Worm (Caenorhabditis elegans) whole organism, L4 larva: ENCODE data around the gene F11A10.6.
A peak's percentile ranks its signal among the peaks of the same experiment; 100 is the strongest.

ENCODE experiments used
- D1046.2 ChIP-seq: fragments of 200-800 bp; sonication (Bioruptor generic); IDR thresholded peaks from 2 replicates; pipeline ENCODE4 v1.3.6; 2022; ENCODE audit warnings: missing genetic modification characterization, missing compliant biosample characterization
- F10B5.3 ChIP-seq: sonication (generic microtip); optimal IDR thresholded peaks from 2 replicates; lab custom pipeline; 2016; ENCODE audit warnings: mild to moderate bottlenecking, missing genetic modification characterization, missing compliant biosample characterization
- F26F4.8 ChIP-seq: fragments of 200-800 bp; sonication (Bioruptor generic); conservative IDR thresholded peaks from 2 replicates; pipeline ENCODE4 v1.3.6; 2022; ENCODE audit warnings: missing genetic modification characterization, missing compliant biosample characterization
- F49E8.2 ChIP-seq: sonication (generic microtip); optimal IDR thresholded peaks from 2 replicates; lab custom pipeline; 2016; ENCODE audit warnings: missing compliant biosample characterization, mild to moderate bottlenecking, missing genetic modification characterization, borderline replicate concordance
- T20F7.1 ChIP-seq: fragments of 200-800 bp; sonication (Bioruptor generic); optimal IDR thresholded peaks from 2 replicates; lab custom pipeline; 2018; ENCODE audit warnings: mild to moderate bottlenecking, missing genetic modification characterization, missing compliant biosample characterization
- Y48G9A.11 ChIP-seq: fragments of 200-800 bp; sonication (Bioruptor generic); IDR thresholded peaks from 2 replicates; pipeline ENCODE4 v1.3.6; 2022; ENCODE audit warnings: missing genetic modification reagents, missing genetic modification characterization, missing compliant biosample characterization
- ZK546.5 ChIP-seq, 2 experiments: sonication (generic microtip); optimal IDR thresholded peaks; 2 replicates each; lab custom pipeline; 2017; ENCODE audit warnings: missing biosample characterization in 2 of 2, missing genetic modification characterization in 2 of 2
- aha-1 ChIP-seq: fragments of 150-350 bp; peaks from one replicate; lab custom pipeline; 2014; ENCODE audit warnings: missing biosample characterization, missing genetic modification characterization
- ama-1 ChIP-seq: fragments of 150-350 bp; optimal IDR thresholded peaks from 2 replicates; lab custom pipeline; 2014; ENCODE audit warnings: inconsistent platforms, mixed read lengths
- attf-4 ChIP-seq: sonication (generic microtip); optimal IDR thresholded peaks from 3 replicates; lab custom pipeline; 2017; ENCODE audit warnings: missing biosample characterization, missing genetic modification characterization
- ceh-62 ChIP-seq: sonication (generic microtip); optimal IDR thresholded peaks from 2 replicates; lab custom pipeline; 2017; ENCODE audit warnings: missing biosample characterization, missing genetic modification characterization
- ces-1 ChIP-seq: fragments of 150-350 bp; sonication (generic microtip); optimal IDR thresholded peaks from 4 replicates; lab custom pipeline; 2014; ENCODE audit warnings: missing biosample characterization, missing genetic modification reagents, missing genetic modification characterization
- cey-2 ChIP-seq: sonication (generic microtip); optimal IDR thresholded peaks from 3 replicates; lab custom pipeline; 2017; ENCODE audit warnings: missing genetic modification characterization, mild to moderate bottlenecking, missing compliant biosample characterization, antibody characterized with exemption, borderline replicate concordance; ENCODE audit not compliant: insufficient read depth
- daf-12 ChIP-seq: fragments of 150-350 bp; optimal IDR thresholded peaks from 2 replicates; lab custom pipeline; 2014; ENCODE audit warnings: missing biosample characterization, missing genetic modification reagents, missing genetic modification characterization
- daf-19 ChIP-seq: fragments of 200-800 bp; sonication (Bioruptor generic); conservative IDR thresholded peaks from 2 replicates; pipeline ENCODE4 v1.3.6; 2022; ENCODE audit warnings: missing genetic modification characterization, missing compliant biosample characterization
- dmd-6 ChIP-seq: fragments of 200-800 bp; sonication (Bioruptor generic); IDR thresholded peaks from 2 replicates; pipeline ENCODE4 v1.3.6; 2022; ENCODE audit warnings: missing genetic modification reagents, missing genetic modification characterization, missing compliant biosample characterization
- dmd-8 ChIP-seq: fragments of 200-800 bp; sonication (Bioruptor generic); IDR thresholded peaks from 2 replicates; pipeline ENCODE4 v1.3.6; 2022; ENCODE audit warnings: missing genetic modification characterization, missing compliant biosample characterization
- duxl-1 ChIP-seq: sonication (generic microtip); optimal IDR thresholded peaks from 2 replicates; lab custom pipeline; 2016; ENCODE audit warnings: mild to moderate bottlenecking, missing genetic modification characterization, moderate library complexity, missing compliant biosample characterization; ENCODE audit not compliant: poor library complexity
- egl-43 ChIP-seq: fragments of 200-800 bp; sonication (Bioruptor generic); IDR thresholded peaks from 2 replicates; pipeline ENCODE4 v1.3.6; 2022; ENCODE audit warnings: missing genetic modification reagents, missing genetic modification characterization, missing compliant biosample characterization
- gei-8 ChIP-seq: fragments of 200-800 bp; sonication (Bioruptor generic); optimal IDR thresholded peaks from 2 replicates; lab custom pipeline; 2018; ENCODE audit warnings: mild to moderate bottlenecking, missing genetic modification characterization, missing compliant biosample characterization
- lim-7 ChIP-seq: fragments of 200-800 bp; sonication (Bioruptor generic); IDR thresholded peaks from 2 replicates; pipeline ENCODE4 v1.3.6; 2022; ENCODE audit warnings: missing genetic modification characterization, missing compliant biosample characterization
- lin-1 ChIP-seq: fragments of 200-800 bp; sonication (Bioruptor generic); IDR thresholded peaks from 2 replicates; pipeline ENCODE4 v1.3.6; 2022; ENCODE audit warnings: missing genetic modification reagents, missing genetic modification characterization, missing compliant biosample characterization
- lin-13 ChIP-seq: fragments of 150-350 bp; optimal IDR thresholded peaks from 2 replicates; lab custom pipeline; 2014; ENCODE audit warnings: missing biosample characterization, missing genetic modification reagents, missing genetic modification characterization
- lin-29 ChIP-seq: fragments of 200-800 bp; sonication (Bioruptor generic); IDR thresholded peaks from 2 replicates; pipeline ENCODE4 v1.3.6; 2022; ENCODE audit warnings: missing genetic modification reagents, missing genetic modification characterization, missing compliant biosample characterization
- lin-39 ChIP-seq: fragments of 150-350 bp; optimal IDR thresholded peaks from 2 replicates; lab custom pipeline; 2014; ENCODE audit warnings: missing biosample characterization, missing genetic modification reagents, missing genetic modification characterization
- lir-3 ChIP-seq: sonication (generic microtip); optimal IDR thresholded peaks from 2 replicates; lab custom pipeline; 2016; ENCODE audit warnings: mild to moderate bottlenecking, missing genetic modification characterization, missing compliant biosample characterization
- madf-5 ChIP-seq, 2 experiments: fragments of 200-800 bp; sonication (Bioruptor generic); IDR thresholded peaks; 2 replicates each; pipeline ENCODE4 v1.3.6; 2022; ENCODE audit warnings: missing compliant biosample characterization in 2 of 2, missing genetic modification characterization in 2 of 2
- madf-9 ChIP-seq: fragments of 200-800 bp; sonication (Bioruptor generic); conservative IDR thresholded peaks from 2 replicates; pipeline ENCODE4 v1.3.6; 2022; ENCODE audit warnings: missing genetic modification reagents, missing genetic modification characterization, missing compliant biosample characterization
- mep-1 ChIP-seq: fragments of 150-350 bp; sonication (generic microtip); optimal IDR thresholded peaks from 3 replicates; lab custom pipeline; 2014; ENCODE audit warnings: missing biosample characterization, missing genetic modification characterization
- mxl-2 ChIP-seq: fragments of 200-800 bp; sonication (Bioruptor generic); conservative IDR thresholded peaks from 2 replicates; pipeline ENCODE4 v1.3.6; 2022; ENCODE audit warnings: missing genetic modification reagents, missing genetic modification characterization, missing compliant biosample characterization
- nhr-10 ChIP-seq: fragments of 150-350 bp; optimal IDR thresholded peaks from 2 replicates; lab custom pipeline; 2014; ENCODE audit warnings: missing biosample characterization, missing genetic modification characterization
- nhr-111 ChIP-seq: fragments of 200-800 bp; sonication (Bioruptor generic); optimal IDR thresholded peaks from 2 replicates; lab custom pipeline; 2018; ENCODE audit warnings: mild to moderate bottlenecking, missing genetic modification characterization, missing compliant biosample characterization
- nhr-28 ChIP-seq: fragments of 150-350 bp; optimal IDR thresholded peaks from 2 replicates; lab custom pipeline; 2014; ENCODE audit warnings: missing biosample characterization, missing genetic modification characterization
- nhr-41 ChIP-seq: fragments of 200-800 bp; sonication (Bioruptor generic); IDR thresholded peaks from 2 replicates; pipeline ENCODE4 v1.3.6; 2022; ENCODE audit warnings: missing genetic modification reagents, missing genetic modification characterization, missing compliant biosample characterization
- nhr-42 ChIP-seq: fragments of 200-800 bp; sonication (Bioruptor generic); IDR thresholded peaks from 2 replicates; pipeline ENCODE4 v1.3.6; 2022; ENCODE audit warnings: missing genetic modification characterization, missing compliant biosample characterization
- nhr-48 ChIP-seq: sonication (generic microtip); optimal IDR thresholded peaks from 2 replicates; lab custom pipeline; 2016; ENCODE audit warnings: mild to moderate bottlenecking, missing genetic modification characterization, missing compliant biosample characterization
- nhr-76 ChIP-seq: fragments of 150-350 bp; optimal IDR thresholded peaks from 2 replicates; lab custom pipeline; 2014; ENCODE audit warnings: missing biosample characterization, missing genetic modification characterization
- nhr-77 ChIP-seq: fragments of 150-350 bp; optimal IDR thresholded peaks from 2 replicates; lab custom pipeline; 2014; ENCODE audit warnings: missing biosample characterization, missing genetic modification characterization
- pha-4 ChIP-seq, 2 experiments: fragments of 150-350 bp in 1 of 2; fragments of 200-800 bp in 1 of 2; sonication (Bioruptor generic) in 1 of 2; IDR thresholded peaks in 1 of 2; optimal IDR thresholded peaks in 1 of 2; 2 replicates each; pipeline versions ENCODE4 v1.3.6 to Lab custom; 2014 to 2022; ENCODE audit warnings: missing genetic modification characterization in 2 of 2, missing genetic modification reagents in 2 of 2, missing biosample characterization in 1 of 2, missing compliant biosample characterization in 1 of 2
- php-3 ChIP-seq: fragments of 200-800 bp; sonication (Bioruptor generic); IDR thresholded peaks from 2 replicates; pipeline ENCODE4 v1.3.6; 2022; ENCODE audit warnings: missing genetic modification reagents, missing genetic modification characterization, missing compliant biosample characterization
- pqm-1 ChIP-seq: sonication (generic microtip); optimal IDR thresholded peaks from 2 replicates; lab custom pipeline; 2017; ENCODE audit warnings: missing biosample characterization, missing genetic modification characterization
- saeg-2 ChIP-seq: fragments of 200-800 bp; sonication (Bioruptor generic); IDR thresholded peaks from 2 replicates; pipeline ENCODE4 v1.3.6; 2022; ENCODE audit warnings: missing genetic modification reagents, missing genetic modification characterization, missing compliant biosample characterization
- set-16 ChIP-seq: fragments of 200-800 bp; sonication (Bioruptor generic); IDR thresholded peaks from 2 replicates; pipeline ENCODE4 v1.3.6; 2022; ENCODE audit warnings: missing genetic modification reagents, missing genetic modification characterization, missing compliant biosample characterization
- tag-97 ChIP-seq: fragments of 200-800 bp; sonication (Bioruptor generic); IDR thresholded peaks from 2 replicates; pipeline ENCODE4 v1.3.6; 2022; ENCODE audit warnings: missing genetic modification characterization, missing compliant biosample characterization
- tra-1 ChIP-seq: fragments of 200-800 bp; sonication (Bioruptor generic); IDR thresholded peaks from 2 replicates; pipeline ENCODE4 v1.3.6; 2022; ENCODE audit warnings: missing genetic modification reagents, missing genetic modification characterization, missing compliant biosample characterization
- unc-130 ChIP-seq: sonication (generic microtip); optimal IDR thresholded peaks from 2 replicates; lab custom pipeline; 2016; ENCODE audit warnings: missing genetic modification reagents, missing genetic modification characterization, missing compliant biosample characterization
- unc-62 ChIP-seq, 3 experiments: fragments of 150-350 bp in 1 of 3; sonication (generic microtip); optimal IDR thresholded peaks in 2 of 3; peaks in 1 of 3; 1 replicate in 1 of 3; 2 replicates in 2 of 3; lab custom pipeline; 2014 to 2017; ENCODE audit warnings: missing biosample characterization in 3 of 3, missing genetic modification characterization in 3 of 3, missing genetic modification reagents in 3 of 3, missing genotype in 1 of 3
- zag-1 ChIP-seq: fragments of 150-350 bp; optimal IDR thresholded peaks from 2 replicates; lab custom pipeline; 2014; ENCODE audit warnings: missing biosample characterization, missing genetic modification characterization
- zfp-2 ChIP-seq: sonication (generic microtip); optimal IDR thresholded peaks from 2 replicates; lab custom pipeline; 2016; ENCODE audit warnings: mild to moderate bottlenecking, missing genetic modification characterization, missing compliant biosample characterization
- zfp-3 ChIP-seq: fragments of 200-800 bp; sonication (Bioruptor generic); conservative IDR thresholded peaks from 2 replicates; pipeline ENCODE4 v1.3.6; 2022; ENCODE audit warnings: missing genetic modification reagents, missing genetic modification characterization, missing compliant biosample characterization

F11A10.6 gene

DNA sequence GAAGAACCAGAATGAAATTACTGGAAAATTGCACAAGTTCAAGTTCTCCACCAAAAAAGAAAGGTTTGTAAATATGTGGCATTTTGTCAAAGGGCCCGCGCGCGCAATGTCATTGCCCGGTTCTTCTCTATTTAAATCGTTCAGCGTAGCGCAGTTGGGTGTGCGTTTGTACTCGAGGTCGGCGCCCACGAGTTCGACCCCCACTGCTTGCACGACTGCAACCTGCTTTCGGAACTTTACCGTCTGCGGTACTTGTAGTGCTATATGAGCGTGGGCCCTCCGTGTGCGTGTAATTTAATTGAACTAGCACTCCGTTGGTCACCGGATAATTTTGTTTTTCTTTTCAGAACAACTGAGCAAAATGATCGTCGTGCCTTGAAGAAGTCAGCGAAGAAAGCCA, 3.0 kb downstream of the F11A10.6 start (continued):
- TF ChIP-seq lin-39 (tag; lab: Kevin White, UChicago), result no peak
- TF ChIP-seq lim-7 (GFP tag; lab: Robert Waterston, UW), result peak; percentile 93
- TF ChIP-seq lin-13 (GFP tag; lab: Kevin White, UChicago), result peak; percentile 77
- TF ChIP-seq pha-4 (GFP tag; IDR thresholded peaks at IDR 0.05; lab: Robert Waterston, UW), result peak; percentile 91
- TF ChIP-seq pha-4 (tag; optimal IDR thresholded peaks at IDR 0.05; lab: Kevin White, UChicago), result no peak
- peak; percentile 63 for TF ChIP-seq F10B5.3 (tag; lab: Kevin White, UChicago)
- TF ChIP-seq mxl-2 (GFP tag; lab: Robert Waterston, UW), result peak; percentile 66
- TF ChIP-seq aha-1 (tag; lab: Kevin White, UChicago), result peak; percentile 99
- TF ChIP-seq T20F7.1 (GFP tag; lab: Kevin White, UChicago), result no peak
- TF ChIP-seq zfp-3 (GFP tag; lab: Robert Waterston, UW), result peak; percentile 79; the same call in 1 of the 2 replicates
- TF ChIP-seq daf-19 (GFP tag; lab: Robert Waterston, UW), result peak; percentile 55; the same call in 1 of the 2 replicates
- no peak for TF ChIP-seq zag-1 (tag; lab: Kevin White, UChicago)
- TF ChIP-seq egl-43, result peak; percentile 98
- peak; percentile 69; the same call in 1 of the 2 replicates for TF ChIP-seq madf-9 (GFP tag; lab: Robert Waterston, UW)
- TF ChIP-seq nhr-76 (tag; lab: Kevin White, UChicago), result no peak
- TF ChIP-seq unc-62 (GFP tag; optimal IDR thresholded peaks at IDR 0.05 in 1 of 2; lab: Kevin White, UChicago), result no peak
- no peak for TF ChIP-seq unc-62 (tag; optimal IDR thresholded peaks at IDR 0.05; lab: Kevin White, UChicago)
- TF ChIP-seq lin-1 (GFP tag; lab: Robert Waterston, UW), result peak; percentile 64
- TF ChIP-seq gei-8, result peak; percentile 88
- peak; percentile 89 for TF ChIP-seq F26F4.8 (GFP tag; lab: Robert Waterston, UW)
- TF ChIP-seq dmd-6 (GFP tag; lab: Robert Waterston, UW), result peak; percentile 66
- no peak for TF ChIP-seq ama-1 (lab: Kevin White, UChicago)
- TF ChIP-seq pqm-1, result peak; percentile 14
- TF ChIP-seq nhr-48 (tag; lab: Kevin White, UChicago), result peak; percentile 69
- no peak for TF ChIP-seq daf-12
- peak; percentile 89 for TF ChIP-seq mep-1 (tag; lab: Kevin White, UChicago)
- peak; percentile 43 for TF ChIP-seq nhr-77 (tag; lab: Kevin White, UChicago)
- peak; percentile 67 for TF ChIP-seq set-16 (GFP tag; lab: Robert Waterston, UW)
- TF ChIP-seq nhr-41, result 0 out of 2 replicates have a peak, but pooled peaks have one; percentile 29
- TF ChIP-seq duxl-1, result no peak
- peak; percentile 76 for TF ChIP-seq F49E8.2 (tag; lab: Kevin White, UChicago)
- peak; percentile 92 for TF ChIP-seq dmd-8 (GFP tag; lab: Robert Waterston, UW)
- TF ChIP-seq ZK546.5 (tag; optimal IDR thresholded peaks at IDR 0.05; lab: Kevin White, UChicago), result no peak
- no peak for TF ChIP-seq nhr-28 (tag; lab: Kevin White, UChicago)
- TF ChIP-seq D1046.2, result peak; percentile 92
- peak; percentile 82 for TF ChIP-seq tra-1 (GFP tag; lab: Robert Waterston, UW)
- TF ChIP-seq zfp-2, result peak; percentile 60
- peak; percentile 71 for TF ChIP-seq unc-130 (GFP tag; lab: Kevin White, UChicago)
- TF ChIP-seq php-3 (GFP tag; lab: Robert Waterston, UW), result peak; percentile 75
- TF ChIP-seq ces-1 (GFP tag; lab: Kevin White, UChicago), result no peak
- peak; percentile 71 for TF ChIP-seq lir-3 (tag; lab: Kevin White, UChicago)
- no peak for TF ChIP-seq tag-97 (GFP tag; lab: Robert Waterston, UW)
- no peak for TF ChIP-seq attf-4 (tag; lab: Kevin White, UChicago)
- peak; percentile 51; the same call in 1 of the 2 replicates for TF ChIP-seq saeg-2
- TF ChIP-seq nhr-10 (tag; lab: Kevin White, UChicago), result no peak
- peak; percentile 76; the same call in 1 of the 2 replicates for TF ChIP-seq nhr-42 (GFP tag; lab: Robert Waterston, UW)
- peak; percentile 86 for TF ChIP-seq Y48G9A.11
- no peak for TF ChIP-seq cey-2
- no peak for TF ChIP-seq ceh-62
- TF ChIP-seq lin-29 (GFP tag; lab: Robert Waterston, UW), result peak; percentile 82
- peak; percentile 81 for TF ChIP-seq nhr-111 (GFP tag; lab: Kevin White, UChicago)
- TF ChIP-seq madf-5 (GFP tag; IDR thresholded peaks at IDR 0.05; lab: Robert Waterston, UW), result peak; percentile 47 to 91; a peak in 2 of 4 replicates
